Worm (Caenorhabditis elegans): Measurements from ENCODE around the gene ZK354.8.

ce11 chrIV:5303030-5303429, 2.9 kb downstream of the ZK354.8 start, which contains the start of gene ZK354.7:
- no peak for TF ChIP-seq mdt-29 (GFP tag; IDR thresholded peaks at IDR 0.05)
- no peak for TF ChIP-seq pha-4 (GFP tag; IDR thresholded peaks at IDR 0.05)
- no peak for TF ChIP-seq pha-4 (tag; optimal IDR thresholded peaks at IDR 0.05)
- TF ChIP-seq D1046.2 (GFP tag; IDR thresholded peaks at IDR 0.05), result no peak
- no peak for TF ChIP-seq php-3 (GFP tag; IDR thresholded peaks at IDR 0.05)
- TF ChIP-seq unc-39 (tag; optimal IDR thresholded peaks at IDR 0.05), result no peak
- no peak for TF ChIP-seq F49E8.2 (tag; optimal IDR thresholded peaks at IDR 0.05; ENCODE audit: borderline replicate concordance)
- TF ChIP-seq ceh-28 (tag; optimal IDR thresholded peaks at IDR 0.05), result no peak
- no peak for TF ChIP-seq ama-1 (optimal IDR thresholded peaks at IDR 0.05)
- no peak for TF ChIP-seq ceh-82 (tag; optimal IDR thresholded peaks at IDR 0.05)
- TF ChIP-seq nhr-11 (tag; optimal IDR thresholded peaks at IDR 0.05), result no peak
- TF ChIP-seq egl-27 (tag; optimal IDR thresholded peaks at IDR 0.05), result no peak

Data from whole organism, L4 larva.